Worm (Caenorhabditis elegans): Measurements from ENCODE around the gene ndab-1.

Gene ndab-1

ce11 chrIII:11900022-11900421 lies 15.5 kb downstream of the ndab-1 start:
- TF ChIP-seq lsy-2 (tag; optimal IDR thresholded peaks at IDR 0.05) (no peak), sem-4 (tag; optimal IDR thresholded peaks at IDR 0.05) (no peak), nhr-23 (tag; optimal IDR thresholded peaks at IDR 0.05) (no peak), dmd-4 (tag; optimal IDR thresholded peaks at IDR 0.05) (no peak), ztf-1 (GFP tag; conservative IDR thresholded peaks at IDR 0.05) (no peak)

- TF ChIP-seq R02D3.7 (tag; optimal IDR thresholded peaks at IDR 0.05): no peak
- TF ChIP-seq nhr-6 (tag; optimal IDR thresholded peaks at IDR 0.05): no peak
- TF ChIP-seq crh-2 (tag; optimal IDR thresholded peaks at IDR 0.05): no peak
- no peak for TF ChIP-seq gmeb-1 (tag; optimal IDR thresholded peaks at IDR 0.05)
- TF ChIP-seq zag-1 (tag; optimal IDR thresholded peaks at IDR 0.05): no peak
- TF ChIP-seq sma-3 (GFP tag; optimal IDR thresholded peaks at IDR 0.05): no peak
- TF ChIP-seq ztf-1 (GFP tag; conservative IDR thresholded peaks at IDR 0.05): no peak
- TF ChIP-seq unc-55 (GFP tag; optimal IDR thresholded peaks at IDR 0.05): no peak
- TF ChIP-seq ceh-82 (tag; optimal IDR thresholded peaks at IDR 0.05): no peak
- TF ChIP-seq F13H6.1 (tag; optimal IDR thresholded peaks at IDR 0.05): no peak
- no peak for TF ChIP-seq nhr-10 (tag; optimal IDR thresholded peaks at IDR 0.05)
- no peak for TF ChIP-seq aly-2 (tag; optimal IDR thresholded peaks at IDR 0.05)
Measured at ce11 chrIII:11898169-11898568, 17.3 kb downstream of the ndab-1 start, which contains the start of gene tsen-2. TSS of gene tsen-2 (minus strand) at chrIII:11898269.

- TF ChIP-seq egl-27 (tag; optimal IDR thresholded peaks at IDR 0.05) (no peak), ztf-4 (tag; optimal IDR thresholded peaks at IDR 0.05) (no peak), ceh-82 (tag; optimal IDR thresholded peaks at IDR 0.05) (no peak), sma-9 (GFP tag; optimal IDR thresholded peaks at IDR 0.05) (no peak), sma-9 (tag; optimal IDR thresholded peaks at IDR 0.05) (no peak), R02D3.7 (tag; optimal IDR thresholded peaks at IDR 0.05) (no peak), aly-2 (tag; optimal IDR thresholded peaks at IDR 0.05) (no peak), nhr-23 (tag; optimal IDR thresholded peaks at IDR 0.05) (no peak), mbf-1 (tag; optimal IDR thresholded peaks at IDR 0.05) (no peak), skn-1 (tag; optimal IDR thresholded peaks at IDR 0.05) (no peak)
Measured at ce11 chrIII:11896652-11897051, 18.9 kb downstream of the ndab-1 start.

- TF ChIP-seq nhr-10 (tag; optimal IDR thresholded peaks at IDR 0.05) (no peak), nhr-23 (tag; optimal IDR thresholded peaks at IDR 0.05) (no peak), nhr-129 (tag; optimal IDR thresholded peaks at IDR 0.05) (no peak), ztf-4 (tag; optimal IDR thresholded peaks at IDR 0.05) (no peak), F13H6.1 (tag; optimal IDR thresholded peaks at IDR 0.05) (no peak), sma-9 (GFP tag; optimal IDR thresholded peaks at IDR 0.05) (no peak), sma-9 (tag; optimal IDR thresholded peaks at IDR 0.05) (no peak), C34F6.9 (tag; optimal IDR thresholded peaks at IDR 0.05) (no peak), unc-39 (tag; optimal IDR thresholded peaks at IDR 0.05) (no peak), R02D3.7 (tag; optimal IDR thresholded peaks at IDR 0.05) (no peak), mab-5 (tag; optimal IDR thresholded peaks at IDR 0.05) (no peak), ceh-82 (tag; optimal IDR thresholded peaks at IDR 0.05) (no peak), blmp-1 (tag; optimal IDR thresholded peaks at IDR 0.05; ENCODE audit: insufficient read depth) (no peak), nhr-11 (tag; optimal IDR thresholded peaks at IDR 0.05) (no peak), alr-1 (tag; optimal IDR thresholded peaks at IDR 0.05) (no peak), lin-39 (tag; optimal IDR thresholded peaks at IDR 0.05) (no peak), sma-3 (GFP tag; optimal IDR thresholded peaks at IDR 0.05) (no peak), snpc-4 (tag; optimal IDR thresholded peaks at IDR 0.05) (no peak), zag-1 (tag; optimal IDR thresholded peaks at IDR 0.05) (no peak)
Measured at ce11 chrIII:11895504-11895903, 20.0 kb downstream of the ndab-1 start.

ce11 chrIII:11892939-11893338 lies 22.6 kb downstream of the ndab-1 start, which contains the start of gene Y56A3A.41:
TSS of gene Y56A3A.41 (minus strand) at chrIII:11893039.
- TF ChIP-seq nhr-11 (tag; optimal IDR thresholded peaks at IDR 0.05): no peak
- no peak for TF ChIP-seq lin-11 (tag; optimal IDR thresholded peaks at IDR 0.05)
- TF ChIP-seq F13H6.1 (tag; optimal IDR thresholded peaks at IDR 0.05): no peak
- TF ChIP-seq nhr-6 (tag; optimal IDR thresholded peaks at IDR 0.05): no peak

ce11 chrIII:11891335-11891734 lies 24.2 kb downstream of the ndab-1 start, which contains the start of gene faah-5:
TSS of gene faah-5 (minus strand) at chrIII:11891435.
- TF ChIP-seq fos-1 (tag; optimal IDR thresholded peaks at IDR 0.05) (no peak), alr-1 (tag; optimal IDR thresholded peaks at IDR 0.05) (no peak), dmd-4 (tag; optimal IDR thresholded peaks at IDR 0.05) (no peak), nhr-12 (tag; optimal IDR thresholded peaks at IDR 0.05) (no peak)

Measured in whole organism, L2 larva.